Fruit fly (Drosophila melanogaster) whole organism, adult: ENCODE results near the gene Crys.

ENCODE experiments used
- CG11617 ChIP-seq: fragments of 200-800 bp; sonication (Bioruptor generic); optimal IDR thresholded peaks from 2 replicates; lab custom pipeline; 2017; ENCODE audit warnings: mild to moderate bottlenecking, missing biosample characterization, missing genetic modification reagents, missing genetic modification characterization
- CG14711 ChIP-seq: fragments of 200-800 bp; sonication (Bioruptor generic); optimal IDR thresholded peaks from 2 replicates; lab custom pipeline; 2018; ENCODE audit warnings: missing biosample characterization, mild to moderate bottlenecking, missing genetic modification characterization, moderate library complexity
- CG1620 ChIP-seq: fragments of 200-800 bp; sonication (Bioruptor generic); optimal IDR thresholded peaks from 2 replicates; lab custom pipeline; 2016; ENCODE audit warnings: missing biosample characterization, missing genetic modification characterization
- CG33017 ChIP-seq: fragments of 200-800 bp; sonication (Bioruptor generic); optimal IDR thresholded peaks from 2 replicates; lab custom pipeline; 2018; ENCODE audit warnings: missing biosample characterization, mild to moderate bottlenecking, missing genetic modification characterization, moderate library complexity
- CG5204 ChIP-seq: fragments of 200-800 bp; sonication (Bioruptor generic); optimal IDR thresholded peaks from 2 replicates; lab custom pipeline; 2016; ENCODE audit warnings: missing biosample characterization, missing genetic modification characterization
- CG7101 ChIP-seq: fragments of 200-800 bp; sonication (Bioruptor generic); optimal IDR thresholded peaks from 2 replicates; lab custom pipeline; 2018; ENCODE audit warnings: missing biosample characterization, mild to moderate bottlenecking, missing genetic modification characterization, moderate library complexity
- Crg-1 ChIP-seq: fragments of 200-800 bp; sonication (Bioruptor generic); optimal IDR thresholded peaks from 2 replicates; lab custom pipeline; 2016; ENCODE audit warnings: missing biosample characterization, missing genetic modification characterization
- bab1 ChIP-seq: fragments of 200-800 bp; sonication (Bioruptor generic); optimal IDR thresholded peaks from 3 replicates; lab custom pipeline; 2019; ENCODE audit warnings: missing biosample characterization, mild to moderate bottlenecking, missing genetic modification characterization, moderate library complexity
- cic ChIP-seq: fragments of 200-800 bp; sonication (Bioruptor generic); optimal IDR thresholded peaks from 2 replicates; lab custom pipeline; 2017; ENCODE audit warnings: missing biosample characterization, mild to moderate bottlenecking, missing genetic modification characterization, moderate library complexity
- kay ChIP-seq: fragments of 200-800 bp; sonication (Bioruptor generic); peaks from one replicate; lab custom pipeline; 2016; ENCODE audit warnings: missing biosample characterization, missing genetic modification characterization, borderline replicate concordance
- ovo ChIP-seq: fragments of 200-800 bp; sonication (Bioruptor generic); optimal IDR thresholded peaks from 2 replicates; lab custom pipeline; 2016; ENCODE audit warnings: missing biosample characterization, missing genetic modification characterization
- pad ChIP-seq: fragments of 200-800 bp; sonication (Bioruptor generic); optimal IDR thresholded peaks from 3 replicates; lab custom pipeline; 2017; ENCODE audit warnings: missing biosample characterization, missing genetic modification characterization, mild to moderate bottlenecking, moderate library complexity, missing genetic modification reagents
- toe ChIP-seq: fragments of 200-800 bp; sonication (Bioruptor generic); optimal IDR thresholded peaks from 2 replicates; lab custom pipeline; 2016; ENCODE audit warnings: missing biosample characterization, missing genetic modification characterization

DNA sequence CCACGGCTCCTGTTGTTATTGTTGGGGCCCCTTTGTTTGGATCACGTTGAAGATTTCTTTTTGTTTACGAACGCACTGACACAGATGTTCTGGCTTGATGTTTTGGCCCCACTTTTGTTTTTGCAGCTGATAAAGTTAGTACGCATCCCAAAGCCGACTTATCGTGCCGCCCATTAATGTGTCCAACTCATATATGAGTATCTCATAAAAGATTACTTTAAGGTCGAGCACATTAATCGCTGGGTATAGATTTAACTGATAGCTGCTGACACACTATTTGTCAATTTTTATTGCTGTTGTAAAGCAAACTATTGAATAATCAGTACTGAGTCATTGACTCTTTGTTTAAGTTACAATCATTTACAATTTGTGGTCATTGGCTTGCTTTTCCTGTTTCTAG lies 1.1 kb upstream of the Crys start:
- TF ChIP-seq CG14711 (tag; lab: Kevin White, UChicago) (no peak), Crg-1 (no peak), CG5204 (GFP tag; lab: Kevin White, UChicago) (no peak), CG1620 (GFP tag; lab: Kevin White, UChicago) (no peak), cic (GFP tag; lab: Kevin White, UChicago) (no peak), CG11617 (no peak), toe (GFP tag; lab: Kevin White, UChicago) (no peak), kay (GFP tag; lab: Kevin White, UChicago) (no peak), pad (GFP tag; lab: Kevin White, UChicago) (no peak), bab1 (GFP tag; lab: Kevin White, UChicago) (no peak), ovo (GFP tag; lab: Kevin White, UChicago) (no peak), CG7101 (tag; lab: Kevin White, UChicago) (no peak), CG33017 (tag; lab: Kevin White, UChicago) (no peak)
